Worm (Caenorhabditis elegans) whole organism, late embryonic: Measurements from ENCODE around the gene C14A4.12.

Experiments
- fkh-10 ChIP-seq: fragments of 150-350 bp; optimal IDR thresholded peaks from 2 replicates; lab custom pipeline; 2014; ENCODE audit warnings: missing biosample characterization, missing genetic modification reagents, missing genetic modification characterization
- nfya-1 ChIP-seq: sonication (generic microtip); optimal IDR thresholded peaks from 2 replicates; lab custom pipeline; 2017; ENCODE audit warnings: missing genetic modification characterization, mild to moderate bottlenecking, missing compliant biosample characterization, antibody characterized with exemption, moderate library complexity

- TF ChIP-seq fkh-10 (GFP tag; lab: Kevin White, UChicago) = no peak
- no peak for TF ChIP-seq nfya-1 (tag; lab: Kevin White, UChicago)
These were observed 5.3 kb downstream of the C14A4.12 start, which contains the start of gene C14A4.13 for ce11 chrII:10618157-10618556.
